Fruit fly (Drosophila melanogaster) whole organism, pupa: ENCODE data around the gene CG14907.

Source experiments
- CG10348 ChIP-seq: fragments of 200-800 bp; sonication (Bioruptor generic); IDR thresholded peaks from 2 replicates; pipeline ENCODE4 v1.3.6; 2022; ENCODE audit warnings: missing biosample characterization, missing genetic modification characterization
- CG12605 ChIP-seq: fragments of 200-800 bp; sonication (Bioruptor generic); IDR thresholded peaks from 2 replicates; pipeline ENCODE4 v1.3.6; 2022; ENCODE audit warnings: missing biosample characterization, missing genetic modification characterization
- CG15710 ChIP-seq: fragments of 200-800 bp; sonication (Bioruptor generic); optimal IDR thresholded peaks from 2 replicates; lab custom pipeline; 2018; ENCODE audit warnings: missing biosample characterization, mild to moderate bottlenecking, missing genetic modification characterization, moderate library complexity
- CG8301 ChIP-seq: fragments of 200-800 bp; sonication (Bioruptor generic); optimal IDR thresholded peaks from 2 replicates; lab custom pipeline; 2018; ENCODE audit warnings: missing biosample characterization, mild to moderate bottlenecking, missing genetic modification characterization
- CG9948 ChIP-seq: fragments of 200-800 bp; sonication (Bioruptor generic); optimal IDR thresholded peaks from 2 replicates; lab custom pipeline; 2018; ENCODE audit warnings: missing biosample characterization, mild to moderate bottlenecking, missing genetic modification characterization, moderate library complexity
- D1 ChIP-seq: fragments of 200-800 bp; sonication (Bioruptor generic); optimal IDR thresholded peaks from 2 replicates; lab custom pipeline; 2018; ENCODE audit warnings: missing biosample characterization, mild to moderate bottlenecking, missing genetic modification characterization, moderate library complexity
- EcR ChIP-seq: fragments of 200-800 bp; sonication (Bioruptor generic); optimal IDR thresholded peaks from 3 replicates; lab custom pipeline; 2019; ENCODE audit warnings: missing biosample characterization, missing genetic modification characterization, mild to moderate bottlenecking, moderate library complexity, missing genetic modification reagents
- Pif1B ChIP-seq: fragments of 200-800 bp; sonication (Bioruptor generic); optimal IDR thresholded peaks from 3 replicates; lab custom pipeline; 2016; ENCODE audit warnings: missing biosample characterization, missing genetic modification characterization
- fd96Ca ChIP-seq: fragments of 200-800 bp; sonication (Bioruptor generic); IDR thresholded peaks from 3 replicates; pipeline ENCODE4 v1.3.6; 2022; ENCODE audit warnings: missing biosample characterization, missing genetic modification characterization
- gl ChIP-seq: fragments of 200-800 bp; sonication (Bioruptor generic); optimal IDR thresholded peaks from 2 replicates; lab custom pipeline; 2018; ENCODE audit warnings: missing biosample characterization, mild to moderate bottlenecking, missing genetic modification characterization
- rn ChIP-seq: fragments of 200-800 bp; sonication (Bioruptor generic); IDR thresholded peaks from 2 replicates; pipeline ENCODE4 v1.3.6; 2022; ENCODE audit warnings: missing biosample characterization, missing genetic modification characterization

dm6 chr3R:16673184-16673583, 21.1 kb upstream of the CG14907 start:
- TF ChIP-seq gl (tag; lab: Kevin White, UChicago), result no peak
- TF ChIP-seq Pif1B, result no peak
- TF ChIP-seq CG9948 (tag; lab: Kevin White, UChicago), result no peak
- TF ChIP-seq EcR (GFP tag; lab: Kevin White, UChicago), result no peak
- no peak for TF ChIP-seq CG15710
- TF ChIP-seq CG10348 (GFP tag; lab: Robert Waterston, UW), result no peak
- no peak for TF ChIP-seq fd96Ca (GFP tag; lab: Robert Waterston, UW)
- no peak for TF ChIP-seq D1
- TF ChIP-seq rn, result no peak
- TF ChIP-seq CG8301 (tag; lab: Kevin White, UChicago), result no peak
- no peak for TF ChIP-seq CG12605
